Fruit fly (Drosophila melanogaster): ENCODE data around the gene CG14722.

Gene CG14722

dm6 chr3R:11703730-11704129 lies 38.0 kb upstream of the CG14722 start, which contains the start of gene I-t:
Gene I-t (plus strand): TSS chr3R:11704030.
- TF ChIP-seq CG11902 (GFP tag; optimal IDR thresholded peaks at IDR 0.05) (no peak), Smox (GFP tag; optimal IDR thresholded peaks at IDR 0.05) (no peak), fd59A (GFP tag; optimal IDR thresholded peaks at IDR 0.05) (no peak), pdm3 (GFP tag; optimal IDR thresholded peaks at IDR 0.05) (no peak), ss (GFP tag; optimal IDR thresholded peaks at IDR 0.05) (no peak), CG7368 (GFP tag; optimal IDR thresholded peaks at IDR 0.05) (no peak), CG10669 (GFP tag; optimal IDR thresholded peaks at IDR 0.05) (no peak)

- TF ChIP-seq svp (GFP tag) (peak; percentile 43), OdsH (GFP tag; optimal IDR thresholded peaks at IDR 0.05) (no peak)
These were observed 30.3 kb upstream of the CG14722 start, which contains the start of gene CG14720 for dm6 chr3R:11711376-11711775. Gene CG14720 (plus strand): TSS chr3R:11711676.

dm6 chr3R:11721593-11721992 lies 20.1 kb upstream of the CG14722 start, which contains the start of gene CG12594:
Gene CG12594 (plus strand): TSS chr3R:11721734.
- no peak for TF ChIP-seq CG32006 (GFP tag; optimal IDR thresholded peaks at IDR 0.05)
- no peak for TF ChIP-seq vri (GFP tag; optimal IDR thresholded peaks at IDR 0.05)
- no peak for TF ChIP-seq svp (GFP tag)
- no peak for TF ChIP-seq salr (GFP tag; optimal IDR thresholded peaks at IDR 0.05)
- TF ChIP-seq CG7368 (GFP tag; optimal IDR thresholded peaks at IDR 0.05), result no peak
- no peak for TF ChIP-seq lz (GFP tag; optimal IDR thresholded peaks at IDR 0.05)
- no peak for TF ChIP-seq CG10669 (GFP tag; optimal IDR thresholded peaks at IDR 0.05)
- TF ChIP-seq Gug (GFP tag; IDR thresholded peaks at IDR 0.05), result no peak
- TF ChIP-seq eg (GFP tag; IDR thresholded peaks at IDR 0.05), result no peak
- TF ChIP-seq fd85E (GFP tag; optimal IDR thresholded peaks at IDR 0.05), result no peak
- TF ChIP-seq Eip93F (GFP tag; optimal IDR thresholded peaks at IDR 0.05), result no peak
- no peak for TF ChIP-seq ss (GFP tag; optimal IDR thresholded peaks at IDR 0.05)
- no peak for TF ChIP-seq CG8319 (GFP tag; optimal IDR thresholded peaks at IDR 0.05)
- TF ChIP-seq Eip75B (GFP tag; optimal IDR thresholded peaks at IDR 0.05), result no peak
- TF ChIP-seq Sox14 (GFP tag; optimal IDR thresholded peaks at IDR 0.05), result no peak
- no peak for TF ChIP-seq Lpt (GFP tag; optimal IDR thresholded peaks at IDR 0.05)

dm6 chr3R:11735337-11735736 lies 6.4 kb upstream of the CG14722 start, which contains the start of gene CG14721:
Gene CG14721 (plus strand): TSS chr3R:11735447.
- TF ChIP-seq CG6854 (GFP tag; optimal IDR thresholded peaks at IDR 0.05), result no peak
- peak; percentile 41 for TF ChIP-seq CG31627 (GFP tag; optimal IDR thresholded peaks at IDR 0.05)
- TF ChIP-seq CG3032 (tag; optimal IDR thresholded peaks at IDR 0.05), result peak; percentile 33

- TF ChIP-seq Eip75B (GFP tag; optimal IDR thresholded peaks at IDR 0.05) (no peak), vri (GFP tag; optimal IDR thresholded peaks at IDR 0.05) (no peak), Sox14 (GFP tag; optimal IDR thresholded peaks at IDR 0.05) (peak; percentile 50), OdsH (GFP tag; optimal IDR thresholded peaks at IDR 0.05) (no peak), spab (GFP tag; optimal IDR thresholded peaks at IDR 0.05) (no peak), esn (GFP tag; optimal IDR thresholded peaks at IDR 0.05) (peak; percentile 41), svp (GFP tag) (no peak), CG3032 (tag; optimal IDR thresholded peaks at IDR 0.05) (no peak), CG8319 (GFP tag; optimal IDR thresholded peaks at IDR 0.05) (no peak), Eip93F (GFP tag; optimal IDR thresholded peaks at IDR 0.05) (no peak), CG8632 (GFP tag; optimal IDR thresholded peaks at IDR 0.05) (no peak), CG8119 (GFP tag; IDR thresholded peaks at IDR 0.05) (no peak), net (GFP tag; optimal IDR thresholded peaks at IDR 0.05) (no peak), CG7368 (GFP tag; optimal IDR thresholded peaks at IDR 0.05) (no peak), CG11762 (GFP tag; optimal IDR thresholded peaks at IDR 0.05; ENCODE audit: insufficient read depth) (no peak), fd85E (GFP tag; optimal IDR thresholded peaks at IDR 0.05) (no peak)
These were observed 7.9 kb downstream of the CG14722 start, which contains the start of gene CG6923 for dm6 chr3R:11749297-11750293. Gene CG6923 (minus strand): TSS chr3R:11750029.
